Worm (Caenorhabditis elegans): ENCODE measurements around the gene lin-23.

lin-23 gene

ce11 chrII:6344513-6344912 lies 26.6 kb upstream of the lin-23 start:
- TF ChIP-seq C34F6.9 (tag; optimal IDR thresholded peaks at IDR 0.05): no peak
- no peak for TF ChIP-seq mdl-1 (tag; optimal IDR thresholded peaks at IDR 0.05)
- no peak for TF ChIP-seq snpc-4 (tag; optimal IDR thresholded peaks at IDR 0.05)
- no peak for TF ChIP-seq mbf-1 (tag; optimal IDR thresholded peaks at IDR 0.05)

ce11 chrII:6345195-6346158 lies 25.6 kb upstream of the lin-23 start, which contains the start of gene C32D5.8:
Gene C32D5.8, minus strand, starts transcription at chrII:6345964.
- TF ChIP-seq ztf-1 (GFP tag; conservative IDR thresholded peaks at IDR 0.05) (no peak), blmp-1 (tag; optimal IDR thresholded peaks at IDR 0.05; ENCODE audit: insufficient read depth) (peak; percentile 45), egl-27 (tag; optimal IDR thresholded peaks at IDR 0.05) (no peak), dmd-4 (tag; optimal IDR thresholded peaks at IDR 0.05) (no peak), nhr-237 (tag; optimal IDR thresholded peaks at IDR 0.05) (no peak), mab-5 (tag; optimal IDR thresholded peaks at IDR 0.05) (no peak), unc-62 (GFP tag; optimal IDR thresholded peaks at IDR 0.05) (no peak), lin-11 (tag; optimal IDR thresholded peaks at IDR 0.05) (no peak), nhr-11 (tag; optimal IDR thresholded peaks at IDR 0.05) (no peak), lsy-2 (tag; optimal IDR thresholded peaks at IDR 0.05) (peak in 1 of 2 experiments; percentile 4), nhr-23 (tag; optimal IDR thresholded peaks at IDR 0.05) (no peak), ceh-16 (tag; optimal IDR thresholded peaks at IDR 0.05) (peak; percentile 57), ama-1 (optimal IDR thresholded peaks at IDR 0.05) (peak; percentile 38), R02D3.7 (tag; optimal IDR thresholded peaks at IDR 0.05) (no peak), sma-9 (GFP tag; optimal IDR thresholded peaks at IDR 0.05) (peak; percentile 48), sma-9 (tag; optimal IDR thresholded peaks at IDR 0.05) (no peak), elt-1 (tag; optimal IDR thresholded peaks at IDR 0.05) (no peak), snpc-4 (tag; optimal IDR thresholded peaks at IDR 0.05) (no peak), sma-3 (GFP tag; optimal IDR thresholded peaks at IDR 0.05) (peak; percentile 10), nhr-21 (tag; optimal IDR thresholded peaks at IDR 0.05) (peak; percentile 51), ztf-4 (tag; optimal IDR thresholded peaks at IDR 0.05) (peak; percentile 12), crh-2 (tag; optimal IDR thresholded peaks at IDR 0.05) (peak; percentile 33), nhr-12 (tag; optimal IDR thresholded peaks at IDR 0.05) (no peak), unc-55 (GFP tag; optimal IDR thresholded peaks at IDR 0.05) (no peak), C34F6.9 (tag; optimal IDR thresholded peaks at IDR 0.05) (no peak), fos-1 (tag; optimal IDR thresholded peaks at IDR 0.05) (peak; percentile 23), nhr-25 (tag; optimal IDR thresholded peaks at IDR 0.05) (peak; percentile 79)

- TF ChIP-seq ztf-1 (GFP tag; conservative IDR thresholded peaks at IDR 0.05): 0 out of 2 replicates have a peak, but pooled peaks have one; percentile 66
- no peak for TF ChIP-seq ceh-82 (tag; optimal IDR thresholded peaks at IDR 0.05)
- peak; percentile 20 for TF ChIP-seq blmp-1 (tag; optimal IDR thresholded peaks at IDR 0.05; ENCODE audit: insufficient read depth)
- TF ChIP-seq mab-5 (tag; optimal IDR thresholded peaks at IDR 0.05): no peak
- peak; percentile 53 for TF ChIP-seq unc-55 (GFP tag; optimal IDR thresholded peaks at IDR 0.05)
- no peak for TF ChIP-seq mdl-1 (tag; optimal IDR thresholded peaks at IDR 0.05)
- peak; percentile 37 to 83 for TF ChIP-seq lsy-2 (tag; optimal IDR thresholded peaks at IDR 0.05)
- TF ChIP-seq aly-2 (tag; optimal IDR thresholded peaks at IDR 0.05): no peak
- TF ChIP-seq nhr-6 (tag; optimal IDR thresholded peaks at IDR 0.05): peak; percentile 86
- no peak for TF ChIP-seq sem-4 (tag; optimal IDR thresholded peaks at IDR 0.05)
- TF ChIP-seq lin-13 (GFP tag; optimal IDR thresholded peaks at IDR 0.05): peak; percentile 73
- peak; percentile 90 for TF ChIP-seq nhr-21 (tag; optimal IDR thresholded peaks at IDR 0.05)
- peak; percentile 62 for TF ChIP-seq sma-9 (GFP tag; optimal IDR thresholded peaks at IDR 0.05)
- TF ChIP-seq sma-9 (tag; optimal IDR thresholded peaks at IDR 0.05): no peak
- peak; percentile 42 for TF ChIP-seq nhr-10 (tag; optimal IDR thresholded peaks at IDR 0.05)
- TF ChIP-seq nhr-25 (tag; optimal IDR thresholded peaks at IDR 0.05): peak; percentile 81
- no peak for TF ChIP-seq nhr-237 (tag; optimal IDR thresholded peaks at IDR 0.05)
- no peak for TF ChIP-seq mbf-1 (tag; optimal IDR thresholded peaks at IDR 0.05)
- peak; percentile 95 for TF ChIP-seq ztf-4 (tag; optimal IDR thresholded peaks at IDR 0.05)
- TF ChIP-seq crh-2 (tag; optimal IDR thresholded peaks at IDR 0.05): peak; percentile 79
- peak; percentile 79 for TF ChIP-seq sma-3 (GFP tag; optimal IDR thresholded peaks at IDR 0.05)
- TF ChIP-seq C34F6.9 (tag; optimal IDR thresholded peaks at IDR 0.05): peak; percentile 78
- peak; percentile 55 for TF ChIP-seq gmeb-1 (tag; optimal IDR thresholded peaks at IDR 0.05)
- TF ChIP-seq fos-1 (tag; optimal IDR thresholded peaks at IDR 0.05): peak; percentile 14
- TF ChIP-seq egl-27 (tag; optimal IDR thresholded peaks at IDR 0.05): peak; percentile 25
- TF ChIP-seq nhr-23 (tag; optimal IDR thresholded peaks at IDR 0.05): no peak
- no peak for TF ChIP-seq dmd-4 (tag; optimal IDR thresholded peaks at IDR 0.05)
- TF ChIP-seq nhr-129 (tag; optimal IDR thresholded peaks at IDR 0.05): peak; percentile 89
- peak; percentile 82 for TF ChIP-seq skn-1 (tag; optimal IDR thresholded peaks at IDR 0.05)
- TF ChIP-seq F13H6.1 (tag; optimal IDR thresholded peaks at IDR 0.05): peak; percentile 54
- TF ChIP-seq ama-1 (optimal IDR thresholded peaks at IDR 0.05): peak; percentile 98
- peak; percentile 20 for TF ChIP-seq Y55F3AM.14 (GFP tag; optimal IDR thresholded peaks at IDR 0.05)
- TF ChIP-seq nhr-12 (tag; optimal IDR thresholded peaks at IDR 0.05): no peak
- no peak for TF ChIP-seq ztf-11 (tag; optimal IDR thresholded peaks at IDR 0.05)
Observed at ce11 chrII:6346551-6347079, 24.5 kb upstream of the lin-23 start.

Measured in whole organism, L2 larva.